Worm (Caenorhabditis elegans): Measurements from ENCODE around the gene C25D7.15.

DNA sequence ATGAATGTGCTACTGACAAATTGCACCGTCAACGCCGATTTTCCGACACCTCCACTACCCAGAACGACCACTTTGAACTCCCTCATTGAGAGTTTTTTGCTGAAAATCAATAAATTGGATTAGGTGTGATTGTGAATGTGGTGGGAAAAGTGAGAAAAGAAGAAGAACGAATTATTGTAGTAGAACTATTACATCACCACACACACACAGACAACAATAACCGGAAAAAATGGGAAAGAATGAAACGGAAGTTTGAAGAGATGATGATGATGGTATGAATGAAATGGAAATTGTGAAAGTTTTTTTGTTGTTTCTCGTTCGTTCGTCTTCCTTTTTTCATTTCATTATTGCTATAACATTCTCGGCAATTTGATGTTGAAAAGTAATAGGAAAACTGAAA is 4.4 kb downstream of the C25D7.15 start, which contains the start of gene rap-2:
- TF ChIP-seq aly-1 (tag; optimal IDR thresholded peaks at IDR 0.05), result no peak
- TF ChIP-seq ama-1 (optimal IDR thresholded peaks at IDR 0.05), result no peak
- no peak for TF ChIP-seq ceh-13 (GFP tag; optimal IDR thresholded peaks at IDR 0.05)
- TF ChIP-seq scrt-1 (GFP tag; IDR thresholded peaks at IDR 0.05), result no peak
- TF ChIP-seq flt-1 (GFP tag; IDR thresholded peaks at IDR 0.05), result no peak
- no peak for TF ChIP-seq tbx-11 (GFP tag; IDR thresholded peaks at IDR 0.05)
- no peak for TF ChIP-seq tra-4 (tag; optimal IDR thresholded peaks at IDR 0.05)
- no peak for TF ChIP-seq pes-1 (GFP tag; IDR thresholded peaks at IDR 0.05)
- no peak for TF ChIP-seq ceh-36 (tag; optimal IDR thresholded peaks at IDR 0.05)
- no peak for TF ChIP-seq F13C5.2 (tag; optimal IDR thresholded peaks at IDR 0.05)
- no peak for TF ChIP-seq hmbx-1 (tag; optimal IDR thresholded peaks at IDR 0.05)
- no peak for TF ChIP-seq sea-1 (GFP tag; conservative IDR thresholded peaks at IDR 0.05)
